Fruit fly (Drosophila melanogaster) whole organism, prepupa: Measurements from ENCODE around the gene PGAP5.
A peak's percentile ranks its signal among the peaks of the same experiment; 100 is the strongest.

Experiments used
- Blimp-1 ChIP-seq: fragments of 200-800 bp; sonication (Bioruptor generic); optimal IDR thresholded peaks from 3 replicates; lab custom pipeline; 2017; ENCODE audit warnings: missing biosample characterization, missing genetic modification characterization, mild to moderate bottlenecking, moderate library complexity, missing genetic modification reagents
- CG10669 ChIP-seq: fragments of 200-800 bp; sonication (Bioruptor generic); optimal IDR thresholded peaks from 3 replicates; lab custom pipeline; 2018; ENCODE audit warnings: missing biosample characterization, mild to moderate bottlenecking, missing genetic modification characterization, moderate library complexity
- CG11294 ChIP-seq: fragments of 200-800 bp; sonication (Bioruptor generic); IDR thresholded peaks from 2 replicates; pipeline ENCODE4 v1.3.6; 2022; ENCODE audit warnings: missing biosample characterization, missing genetic modification characterization
- CG11762 ChIP-seq: fragments of 200-800 bp; sonication (Bioruptor generic); optimal IDR thresholded peaks from 3 replicates; lab custom pipeline; 2016; ENCODE audit warnings: missing biosample characterization, missing genetic modification characterization; ENCODE audit not compliant: insufficient read depth
- CG11902 ChIP-seq: fragments of 200-800 bp; sonication (Bioruptor generic); optimal IDR thresholded peaks from 3 replicates; lab custom pipeline; 2016; ENCODE audit warnings: missing biosample characterization, missing genetic modification characterization
- CG15336 ChIP-seq: fragments of 200-800 bp; sonication (Bioruptor generic); IDR thresholded peaks from 2 replicates; pipeline ENCODE4 v1.3.6; 2022; ENCODE audit warnings: missing biosample characterization, missing genetic modification characterization
- CG16779 ChIP-seq: fragments of 200-800 bp; sonication (Bioruptor generic); optimal IDR thresholded peaks from 3 replicates; lab custom pipeline; 2017; ENCODE audit warnings: missing biosample characterization, mild to moderate bottlenecking, missing genetic modification characterization
- CG3032 ChIP-seq: fragments of 200-800 bp; optimal IDR thresholded peaks from 2 replicates; lab custom pipeline; 2019; ENCODE audit warnings: missing biosample characterization, mild to moderate bottlenecking, missing genetic modification characterization, moderate library complexity
- CG31627 ChIP-seq: fragments of 200-800 bp; sonication (Bioruptor generic); optimal IDR thresholded peaks from 3 replicates; lab custom pipeline; 2016; ENCODE audit warnings: missing biosample characterization, missing genetic modification characterization
- CG32006 ChIP-seq: fragments of 200-800 bp; sonication (Bioruptor generic); optimal IDR thresholded peaks from 3 replicates; lab custom pipeline; 2017; ENCODE audit warnings: missing biosample characterization, mild to moderate bottlenecking, missing genetic modification characterization
- CG34406 ChIP-seq: fragments of 200-800 bp; sonication (Bioruptor generic); optimal IDR thresholded peaks from 3 replicates; lab custom pipeline; 2016; ENCODE audit warnings: missing biosample characterization, missing genetic modification characterization
- CG3919 ChIP-seq: fragments of 200-800 bp; sonication (Bioruptor generic); optimal IDR thresholded peaks from 3 replicates; lab custom pipeline; 2016; ENCODE audit warnings: missing biosample characterization, missing genetic modification characterization
- CG6276 ChIP-seq: fragments of 200-800 bp; sonication (Bioruptor generic); optimal IDR thresholded peaks from 2 replicates; lab custom pipeline; 2017; ENCODE audit warnings: missing biosample characterization, mild to moderate bottlenecking, missing genetic modification characterization
- CG6792 ChIP-seq: fragments of 200-800 bp; sonication (Bioruptor generic); optimal IDR thresholded peaks from 3 replicates; lab custom pipeline; 2016; ENCODE audit warnings: missing biosample characterization, missing genetic modification characterization
- CG6808 ChIP-seq: fragments of 200-800 bp; sonication (Bioruptor generic); optimal IDR thresholded peaks from 3 replicates; lab custom pipeline; 2017; ENCODE audit warnings: missing biosample characterization, missing genetic modification characterization, mild to moderate bottlenecking, moderate library complexity, missing genetic modification reagents
- CG6854 ChIP-seq: fragments of 200-800 bp; sonication (Bioruptor generic); optimal IDR thresholded peaks from 2 replicates; lab custom pipeline; 2017; ENCODE audit warnings: missing biosample characterization, mild to moderate bottlenecking, missing genetic modification characterization
- CG7368 ChIP-seq: fragments of 200-800 bp; sonication (Bioruptor generic); optimal IDR thresholded peaks from 3 replicates; lab custom pipeline; 2016; ENCODE audit warnings: missing biosample characterization, missing genetic modification characterization
- CG8119 ChIP-seq: fragments of 200-800 bp; sonication (Bioruptor generic); IDR thresholded peaks from 3 replicates; pipeline ENCODE4 v1.3.6; 2022; ENCODE audit warnings: missing biosample characterization, missing genetic modification characterization
- CG8319 ChIP-seq: fragments of 200-800 bp; sonication (Bioruptor generic); optimal IDR thresholded peaks from 3 replicates; lab custom pipeline; 2016; ENCODE audit warnings: missing biosample characterization, missing genetic modification characterization
- CG8632 ChIP-seq: fragments of 200-800 bp; sonication (Bioruptor generic); optimal IDR thresholded peaks from 3 replicates; lab custom pipeline; 2016; ENCODE audit warnings: missing biosample characterization, missing genetic modification characterization
- CG9139 ChIP-seq: fragments of 200-800 bp; sonication (Bioruptor generic); optimal IDR thresholded peaks from 3 replicates; lab custom pipeline; 2017; ENCODE audit warnings: missing biosample characterization, mild to moderate bottlenecking, missing genetic modification characterization
- Eip75B ChIP-seq: fragments of 200-800 bp; sonication (Bioruptor generic); optimal IDR thresholded peaks from 3 replicates; lab custom pipeline; 2016; ENCODE audit warnings: missing biosample characterization, missing genetic modification characterization
- Eip78C ChIP-seq: fragments of 200-800 bp; sonication (Bioruptor generic); peaks from one replicate; lab custom pipeline; 2016; ENCODE audit warnings: missing biosample characterization, missing genetic modification characterization
- Ets21C ChIP-seq: fragments of 200-800 bp; sonication (Bioruptor generic); optimal IDR thresholded peaks from 3 replicates; lab custom pipeline; 2016; ENCODE audit warnings: missing biosample characterization, missing genetic modification characterization
- Ets96B ChIP-seq: fragments of 200-800 bp; optimal IDR thresholded peaks from 2 replicates; lab custom pipeline; 2019; ENCODE audit warnings: missing biosample characterization, mild to moderate bottlenecking, missing genetic modification characterization, moderate library complexity
- Gug ChIP-seq: fragments of 200-800 bp; sonication (Bioruptor generic); IDR thresholded peaks from 2 replicates; pipeline ENCODE4 v1.3.6; 2022; ENCODE audit warnings: missing biosample characterization, missing genetic modification characterization
- Hr39 ChIP-seq: fragments of 200-800 bp; sonication (Bioruptor generic); optimal IDR thresholded peaks from 2 replicates; lab custom pipeline; 2016; ENCODE audit warnings: missing biosample characterization, missing genetic modification characterization
- Hr4 ChIP-seq: fragments of 200-800 bp; sonication (Bioruptor generic); optimal IDR thresholded peaks from 3 replicates; lab custom pipeline; 2016; ENCODE audit warnings: missing biosample characterization, missing genetic modification characterization
- Lpt ChIP-seq: fragments of 200-800 bp; sonication (Bioruptor generic); optimal IDR thresholded peaks from 3 replicates; lab custom pipeline; 2016; ENCODE audit warnings: missing biosample characterization, missing genetic modification characterization
- OdsH ChIP-seq: fragments of 200-800 bp; sonication (Bioruptor generic); optimal IDR thresholded peaks from 3 replicates; lab custom pipeline; 2016; ENCODE audit warnings: missing biosample characterization, missing genetic modification characterization
- Smox ChIP-seq: fragments of 200-800 bp; sonication (Bioruptor generic); optimal IDR thresholded peaks from 3 replicates; lab custom pipeline; 2016; ENCODE audit warnings: missing biosample characterization, missing genetic modification characterization
- Sox102F ChIP-seq: fragments of 200-800 bp; sonication (Bioruptor generic); optimal IDR thresholded peaks from 2 replicates; lab custom pipeline; 2016; ENCODE audit warnings: missing biosample characterization, mild to moderate bottlenecking, missing genetic modification characterization
- Sox14 ChIP-seq: fragments of 200-800 bp; sonication (Bioruptor generic); optimal IDR thresholded peaks from 3 replicates; lab custom pipeline; 2016; ENCODE audit warnings: missing biosample characterization, missing genetic modification characterization
- Sox15 ChIP-seq: fragments of 200-800 bp; sonication (Bioruptor generic); optimal IDR thresholded peaks from 3 replicates; lab custom pipeline; 2016; ENCODE audit warnings: missing biosample characterization, missing genetic modification characterization
- achi ChIP-seq: fragments of 200-800 bp; sonication (Bioruptor generic); optimal IDR thresholded peaks from 3 replicates; lab custom pipeline; 2016; ENCODE audit warnings: missing biosample characterization, missing genetic modification characterization
- acj6 ChIP-seq: fragments of 200-800 bp; sonication (Bioruptor generic); optimal IDR thresholded peaks from 3 replicates; lab custom pipeline; 2016; ENCODE audit warnings: missing biosample characterization, missing genetic modification characterization
- cyc ChIP-seq: fragments of 200-800 bp; sonication (Bioruptor generic); optimal IDR thresholded peaks from 3 replicates; lab custom pipeline; 2016; ENCODE audit warnings: missing biosample characterization, missing genetic modification characterization
- dac ChIP-seq: fragments of 200-800 bp; sonication (Bioruptor generic); optimal IDR thresholded peaks from 2 replicates; lab custom pipeline; 2017; ENCODE audit warnings: missing biosample characterization, mild to moderate bottlenecking, missing genetic modification characterization
- dsx ChIP-seq: fragments of 200-800 bp; optimal IDR thresholded peaks from 3 replicates; lab custom pipeline; 2019; ENCODE audit warnings: missing biosample characterization, mild to moderate bottlenecking, missing genetic modification characterization, moderate library complexity; ENCODE audit not compliant: poor library complexity, severe bottlenecking
- eg ChIP-seq: fragments of 200-800 bp; sonication (Bioruptor generic); IDR thresholded peaks from 3 replicates; pipeline ENCODE4 v1.3.6; 2022; ENCODE audit warnings: missing biosample characterization, missing genetic modification characterization
- fd59A ChIP-seq: fragments of 200-800 bp; sonication (Bioruptor generic); optimal IDR thresholded peaks from 2 replicates; lab custom pipeline; 2017; ENCODE audit warnings: missing biosample characterization, mild to moderate bottlenecking, missing genetic modification characterization, missing genetic modification reagents
- fd85E ChIP-seq: fragments of 200-800 bp; sonication (Bioruptor generic); optimal IDR thresholded peaks from 3 replicates; lab custom pipeline; 2016; ENCODE audit warnings: missing biosample characterization, missing genetic modification characterization
- fkh ChIP-seq: fragments of 200-800 bp; sonication (Bioruptor generic); optimal IDR thresholded peaks from 3 replicates; lab custom pipeline; 2017; ENCODE audit warnings: missing biosample characterization, mild to moderate bottlenecking, missing genetic modification characterization, moderate library complexity
- lz ChIP-seq: fragments of 200-800 bp; sonication (Bioruptor generic); optimal IDR thresholded peaks from 3 replicates; lab custom pipeline; 2016; ENCODE audit warnings: missing biosample characterization, missing genetic modification characterization
- net ChIP-seq: fragments of 200-800 bp; sonication (Bioruptor generic); optimal IDR thresholded peaks from 3 replicates; lab custom pipeline; 2016; ENCODE audit warnings: missing biosample characterization, missing genetic modification characterization
- pdm3 ChIP-seq: fragments of 200-800 bp; sonication (Bioruptor generic); optimal IDR thresholded peaks from 3 replicates; lab custom pipeline; 2016; ENCODE audit warnings: missing biosample characterization, missing genetic modification characterization
- salr ChIP-seq, 2 experiments: fragments of 200-800 bp; sonication (Bioruptor generic); optimal IDR thresholded peaks; 3 replicates each; lab custom pipeline; 2016 to 2018; ENCODE audit warnings: missing biosample characterization in 2 of 2, missing genetic modification characterization in 2 of 2, mild to moderate bottlenecking in 1 of 2
- spab ChIP-seq: fragments of 200-800 bp; sonication (Bioruptor generic); optimal IDR thresholded peaks from 2 replicates; lab custom pipeline; 2017; ENCODE audit warnings: missing biosample characterization, mild to moderate bottlenecking, missing genetic modification characterization, missing genetic modification reagents
- svp ChIP-seq: fragments of 200-800 bp; sonication (Bioruptor generic); peaks from one replicate; lab custom pipeline; 2016; ENCODE audit warnings: missing biosample characterization, missing genetic modification characterization
- topi ChIP-seq: fragments of 200-800 bp; sonication (Bioruptor generic); optimal IDR thresholded peaks from 3 replicates; lab custom pipeline; 2016; ENCODE audit warnings: missing biosample characterization, missing genetic modification characterization
- vri ChIP-seq: fragments of 200-800 bp; sonication (Bioruptor generic); optimal IDR thresholded peaks from 3 replicates; lab custom pipeline; 2016; ENCODE audit warnings: missing biosample characterization, mild to moderate bottlenecking, missing genetic modification characterization

Gene PGAP5

dm6 chr2L:8204996-8205567 is 6.4 kb downstream of the PGAP5 start, which contains the start of gene SLC5A11:
Gene SLC5A11 (minus strand): TSS chr2L:8205132.
- TF ChIP-seq fkh (GFP tag; lab: Kevin White, UChicago) (peak; percentile 98), Ets21C (GFP tag; lab: Kevin White, UChicago) (no peak), Gug (GFP tag; lab: Robert Waterston, UW) (peak; percentile 96), Hr4 (peak; percentile 87), Ets96B (peak; percentile 79), achi (GFP tag; lab: Kevin White, UChicago) (peak; percentile 97), cyc (GFP tag; lab: Kevin White, UChicago) (peak; percentile 99), lz (peak; percentile 95), CG16779 (tag; lab: Kevin White, UChicago) (peak; percentile 91), Sox14 (GFP tag; lab: Kevin White, UChicago) (peak; percentile 99), CG9139 (GFP tag; lab: Kevin White, UChicago) (peak; percentile 99), CG8319 (GFP tag; lab: Kevin White, UChicago) (peak; percentile 96), fd59A (GFP tag; lab: Kevin White, UChicago) (peak; percentile 89), Sox102F (GFP tag; lab: Kevin White, UChicago) (peak; percentile 94), topi (peak; percentile 100), CG6854 (peak; percentile 98), acj6 (GFP tag; lab: Kevin White, UChicago) (peak; percentile 87), CG6792 (GFP tag; lab: Kevin White, UChicago) (peak; percentile 94), CG15336 (GFP tag; lab: Robert Waterston, UW) (peak; percentile 100), CG31627 (GFP tag; lab: Kevin White, UChicago) (peak; percentile 76), Smox (GFP tag; lab: Kevin White, UChicago) (peak; percentile 96), salr (GFP tag; optimal IDR thresholded peaks at IDR 0.05; lab: Kevin White, UChicago) (peak; percentile 92 to 99), dsx (GFP tag; lab: Kevin White, UChicago) (peak; percentile 99), CG10669 (GFP tag; lab: Kevin White, UChicago) (peak; percentile 94), eg (GFP tag; lab: Robert Waterston, UW) (peak; percentile 99), CG8632 (GFP tag; lab: Kevin White, UChicago) (peak; percentile 92), Eip75B (GFP tag; lab: Kevin White, UChicago) (peak; percentile 98), vri (peak; percentile 97), CG7368 (GFP tag; lab: Kevin White, UChicago) (peak; percentile 99), CG11902 (GFP tag; lab: Kevin White, UChicago) (peak; percentile 99), svp (GFP tag; lab: Kevin White, UChicago) (peak; percentile 100), CG34406 (peak; percentile 97), CG11762 (GFP tag; lab: Kevin White, UChicago) (peak; percentile 97), Blimp-1 (GFP tag; lab: Kevin White, UChicago) (peak; percentile 87), pdm3 (GFP tag; lab: Kevin White, UChicago) (peak; percentile 93), Hr39 (GFP tag; lab: Kevin White, UChicago) (peak; percentile 86), Lpt (GFP tag; lab: Kevin White, UChicago) (peak; percentile 84), CG3032 (tag; lab: Kevin White, UChicago) (peak; percentile 94), fd85E (GFP tag; lab: Kevin White, UChicago) (peak; percentile 96), Eip78C (GFP tag; lab: Kevin White, UChicago) (peak; percentile 100), CG6276 (GFP tag; lab: Kevin White, UChicago) (peak; percentile 95), net (GFP tag; lab: Kevin White, UChicago) (peak; percentile 100), dac (GFP tag; lab: Kevin White, UChicago) (peak; percentile 70), CG11294 (GFP tag; lab: Robert Waterston, UW) (peak; percentile 95), CG3919 (peak; percentile 100), CG8119 (GFP tag; lab: Robert Waterston, UW) (peak; percentile 99), CG6808 (peak; percentile 92), Sox15 (peak; percentile 89), CG32006 (GFP tag; lab: Kevin White, UChicago) (peak; percentile 94), spab (peak; percentile 94), OdsH (GFP tag; lab: Kevin White, UChicago) (peak; percentile 97)
